Worm (Caenorhabditis elegans): ENCODE results near the gene ZK6.8.

- no peak for TF ChIP-seq mep-1 (tag; optimal IDR thresholded peaks at IDR 0.05)
- TF ChIP-seq unc-62 (GFP tag; optimal IDR thresholded peaks at IDR 0.05) = no peak
- TF ChIP-seq sptf-1 (tag; optimal IDR thresholded peaks at IDR 0.05) = no peak
- no peak for TF ChIP-seq elt-3 (tag; optimal IDR thresholded peaks at IDR 0.05)
- no peak for TF ChIP-seq nhr-28 (tag; optimal IDR thresholded peaks at IDR 0.05)
- no peak for TF ChIP-seq ces-1 (GFP tag; optimal IDR thresholded peaks at IDR 0.05)
- TF ChIP-seq ztf-11 (tag; optimal IDR thresholded peaks at IDR 0.05) = no peak
- TF ChIP-seq elt-1 (tag; optimal IDR thresholded peaks at IDR 0.05; ENCODE audit: borderline replicate concordance, insufficient read depth) = no peak
- TF ChIP-seq snpc-4 (tag; optimal IDR thresholded peaks at IDR 0.05) = no peak
- TF ChIP-seq pha-4 (tag; optimal IDR thresholded peaks at IDR 0.05) = no peak
- no peak for TF ChIP-seq nhr-76 (tag; optimal IDR thresholded peaks at IDR 0.05)
- no peak for TF ChIP-seq ceh-39 (tag; optimal IDR thresholded peaks at IDR 0.05)
- no peak for TF ChIP-seq nhr-237 (tag; optimal IDR thresholded peaks at IDR 0.05)
- no peak for TF ChIP-seq ceh-43 (GFP tag; optimal IDR thresholded peaks at IDR 0.05)
These were observed 22.2 kb upstream of the ZK6.8 start, which contains the start of gene T22H9.1 for ce11 chrV:359466-359865.
